Fruit fly (Drosophila melanogaster): Measurements from ENCODE around the gene htk.

- peak; percentile 36 for TF ChIP-seq CTCF (optimal IDR thresholded peaks at IDR 0.05)
- no peak for TF ChIP-seq CG8478 (optimal IDR thresholded peaks at IDR 0.05)
These were observed 20.5 kb downstream of the htk start, which contains the start of the genes CG7326 and Dora for dm6 chrX:18863748-18864482.

Data from S2 (cell line).